Worm (Caenorhabditis elegans) whole organism, late embryonic: Measurements from ENCODE around the gene acr-2.
A peak's percentile ranks its signal among the peaks of the same experiment; 100 is the strongest.

Experiments
- C08G9.2 ChIP-seq: sonication (generic microtip); optimal IDR thresholded peaks from 2 replicates; lab custom pipeline; 2016; ENCODE audit warnings: mild to moderate bottlenecking, missing genetic modification characterization, moderate library complexity, missing compliant biosample characterization
- F13H6.1 ChIP-seq: sonication (generic microtip); optimal IDR thresholded peaks from 2 replicates; lab custom pipeline; 2016; ENCODE audit warnings: missing genetic modification characterization, missing compliant biosample characterization
- ceh-14 ChIP-seq: sonication (generic microtip); optimal IDR thresholded peaks from 2 replicates; lab custom pipeline; 2016; ENCODE audit warnings: missing genotype, missing genetic modification characterization, missing compliant biosample characterization
- ceh-18 ChIP-seq: sonication (generic microtip); optimal IDR thresholded peaks from 2 replicates; lab custom pipeline; 2016; ENCODE audit warnings: missing genetic modification characterization, missing compliant biosample characterization
- ceh-30 ChIP-seq: fragments of 150-350 bp; optimal IDR thresholded peaks from 2 replicates; lab custom pipeline; 2014; ENCODE audit warnings: missing biosample characterization, missing genetic modification characterization
- ceh-31 ChIP-seq: sonication (generic microtip); optimal IDR thresholded peaks from 2 replicates; lab custom pipeline; 2016; ENCODE audit warnings: missing genetic modification characterization, missing compliant biosample characterization
- ceh-45 ChIP-seq: fragments of 200-800 bp; sonication (Bioruptor generic); IDR thresholded peaks from 2 replicates; pipeline ENCODE4 v1.3.6; 2022; ENCODE audit warnings: missing genetic modification reagents, missing genetic modification characterization, missing compliant biosample characterization
- ceh-48 ChIP-seq: sonication (generic microtip); optimal IDR thresholded peaks from 2 replicates; lab custom pipeline; 2016; ENCODE audit warnings: missing genetic modification characterization, inconsistent platforms, missing compliant biosample characterization
- ceh-6 ChIP-seq: fragments of 200-800 bp; sonication (Bioruptor generic); optimal IDR thresholded peaks from 2 replicates; lab custom pipeline; 2018; ENCODE audit warnings: mild to moderate bottlenecking, missing genetic modification characterization, missing compliant biosample characterization
- ceh-9 ChIP-seq: sonication (generic microtip); optimal IDR thresholded peaks from 2 replicates; lab custom pipeline; 2016; ENCODE audit warnings: mild to moderate bottlenecking, missing genetic modification characterization, inconsistent platforms, missing compliant biosample characterization
- dmd-4 ChIP-seq: sonication (generic microtip); optimal IDR thresholded peaks from 2 replicates; lab custom pipeline; 2016; ENCODE audit warnings: borderline replicate concordance, missing genetic modification characterization, missing compliant biosample characterization
- dve-1 ChIP-seq: sonication (generic microtip); optimal IDR thresholded peaks from 2 replicates; lab custom pipeline; 2017; ENCODE audit warnings: antibody characterized with exemption, mild to moderate bottlenecking, missing genetic modification characterization, missing compliant biosample characterization
- ets-4 ChIP-seq: sonication (generic microtip); optimal IDR thresholded peaks from 2 replicates; lab custom pipeline; 2016; ENCODE audit warnings: missing genetic modification characterization, missing compliant biosample characterization
- fkh-10 ChIP-seq: fragments of 150-350 bp; optimal IDR thresholded peaks from 2 replicates; lab custom pipeline; 2014; ENCODE audit warnings: missing biosample characterization, missing genetic modification reagents, missing genetic modification characterization
- gmeb-2 ChIP-seq: sonication (generic microtip); optimal IDR thresholded peaks from 2 replicates; lab custom pipeline; 2016; ENCODE audit warnings: missing genetic modification characterization, inconsistent platforms, missing compliant biosample characterization
- hlh-15 ChIP-seq: sonication (generic microtip); optimal IDR thresholded peaks from 2 replicates; lab custom pipeline; 2016; ENCODE audit warnings: missing genetic modification characterization, missing compliant biosample characterization
- hlh-30 ChIP-seq: sonication (generic microtip); optimal IDR thresholded peaks from 2 replicates; lab custom pipeline; 2017; ENCODE audit warnings: antibody characterized with exemption, missing genetic modification characterization, missing compliant biosample characterization; ENCODE audit not compliant: insufficient read depth
- madf-2 ChIP-seq: sonication (generic microtip); optimal IDR thresholded peaks from 2 replicates; lab custom pipeline; 2017; ENCODE audit warnings: missing genetic modification characterization, missing compliant biosample characterization
- nfya-1 ChIP-seq: sonication (generic microtip); optimal IDR thresholded peaks from 2 replicates; lab custom pipeline; 2017; ENCODE audit warnings: missing genetic modification characterization, mild to moderate bottlenecking, missing compliant biosample characterization, antibody characterized with exemption, moderate library complexity
- pat-9 ChIP-seq: fragments of 200-800 bp; sonication (Bioruptor generic); optimal IDR thresholded peaks from 2 replicates; lab custom pipeline; 2018; ENCODE audit warnings: mild to moderate bottlenecking, missing genetic modification characterization, moderate library complexity, missing compliant biosample characterization
- ref-2 ChIP-seq: sonication (generic microtip); optimal IDR thresholded peaks from 2 replicates; lab custom pipeline; 2016; ENCODE audit warnings: missing genetic modification characterization, missing compliant biosample characterization
- rnt-1 ChIP-seq: sonication (generic microtip); optimal IDR thresholded peaks from 2 replicates; lab custom pipeline; 2016; ENCODE audit warnings: missing genetic modification characterization, missing compliant biosample characterization
- sdc-2 ChIP-seq: sonication (generic microtip); optimal IDR thresholded peaks from 2 replicates; lab custom pipeline; 2016; ENCODE audit warnings: missing genotype, missing genetic modification characterization, missing compliant biosample characterization
- sox-2 ChIP-seq: fragments of 200-800 bp; sonication (Bioruptor generic); IDR thresholded peaks from 2 replicates; pipeline ENCODE4 v1.3.6; 2022; ENCODE audit warnings: missing genetic modification reagents, missing genetic modification characterization, missing compliant biosample characterization
- sox-4 ChIP-seq: sonication (generic microtip); optimal IDR thresholded peaks from 2 replicates; lab custom pipeline; 2017; ENCODE audit warnings: mild to moderate bottlenecking, missing genetic modification characterization, inconsistent platforms, missing compliant biosample characterization
- syd-9 ChIP-seq: sonication (generic microtip); optimal IDR thresholded peaks from 2 replicates; lab custom pipeline; 2016; ENCODE audit warnings: mild to moderate bottlenecking, missing genetic modification characterization, moderate library complexity, missing compliant biosample characterization
- tbx-2 ChIP-seq: sonication (generic microtip); optimal IDR thresholded peaks from 2 replicates; lab custom pipeline; 2016; ENCODE audit warnings: missing genetic modification characterization, missing compliant biosample characterization
- tbx-7 ChIP-seq: sonication (generic microtip); optimal IDR thresholded peaks from 2 replicates; lab custom pipeline; 2016; ENCODE audit warnings: missing genotype, missing genetic modification characterization, missing compliant biosample characterization
- ttx-3 ChIP-seq: sonication (generic microtip); optimal IDR thresholded peaks from 2 replicates; lab custom pipeline; 2016; ENCODE audit warnings: missing genetic modification reagents, missing genetic modification characterization, missing compliant biosample characterization
- unc-42 ChIP-seq: sonication (generic microtip); optimal IDR thresholded peaks from 2 replicates; lab custom pipeline; 2016; ENCODE audit warnings: missing genotype, missing genetic modification characterization, missing compliant biosample characterization
- unc-55 ChIP-seq: sonication (generic microtip); optimal IDR thresholded peaks from 2 replicates; lab custom pipeline; 2017; ENCODE audit warnings: missing biosample characterization, missing genetic modification reagents, missing genetic modification characterization
- unc-86 ChIP-seq: sonication (generic microtip); optimal IDR thresholded peaks from 2 replicates; lab custom pipeline; 2016; ENCODE audit warnings: missing genetic modification characterization, missing compliant biosample characterization
- ztf-16 ChIP-seq: sonication (generic microtip); optimal IDR thresholded peaks from 2 replicates; lab custom pipeline; 2017; ENCODE audit warnings: missing genetic modification characterization, missing compliant biosample characterization

The acr-2 gene

DNA sequence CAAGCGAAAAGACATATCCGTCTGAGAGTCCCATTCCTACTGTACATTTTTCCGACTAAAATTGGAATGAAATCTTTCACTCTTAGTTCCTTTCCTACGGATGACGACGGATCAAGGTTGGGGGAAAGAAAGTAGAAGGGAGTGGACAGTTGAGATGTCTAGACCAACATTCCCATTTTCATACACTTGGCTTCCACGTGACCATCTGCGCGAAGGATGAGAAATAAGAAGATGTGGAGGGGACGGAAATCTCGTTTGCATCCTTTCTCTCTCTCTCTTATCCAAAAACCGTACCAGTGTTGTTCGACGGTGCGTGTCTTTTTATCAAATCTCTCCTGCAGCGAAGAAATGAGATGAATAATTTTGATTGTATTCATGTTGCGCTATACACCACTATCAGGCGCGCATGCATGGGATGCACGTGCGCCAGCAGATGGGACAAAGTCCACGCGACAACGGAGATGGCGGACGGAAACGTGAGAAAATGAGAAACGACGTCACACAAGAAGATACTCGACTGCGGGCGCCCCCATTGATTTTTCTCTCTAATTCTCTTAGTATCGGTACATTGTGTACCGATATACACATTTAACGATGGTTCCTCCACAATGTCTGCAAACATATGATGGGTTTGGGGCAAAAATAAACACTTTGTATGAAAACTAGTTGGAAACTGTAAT lies 35.1 kb downstream of the acr-2 start (continued):
- TF ChIP-seq sox-4 (tag; lab: Kevin White, UChicago) (peak; percentile 1), ztf-16 (tag; lab: Kevin White, UChicago) (no peak), F13H6.1 (tag; lab: Kevin White, UChicago) (peak; percentile 60), hlh-15 (no peak), gmeb-2 (tag; lab: Kevin White, UChicago) (no peak), fkh-10 (GFP tag; lab: Kevin White, UChicago) (no peak), ceh-6 (GFP tag; lab: Kevin White, UChicago) (no peak), ceh-18 (peak; percentile 94), pat-9 (tag; lab: Kevin White, UChicago) (no peak), ceh-30 (tag; lab: Kevin White, UChicago) (peak; percentile 2)

DNA sequence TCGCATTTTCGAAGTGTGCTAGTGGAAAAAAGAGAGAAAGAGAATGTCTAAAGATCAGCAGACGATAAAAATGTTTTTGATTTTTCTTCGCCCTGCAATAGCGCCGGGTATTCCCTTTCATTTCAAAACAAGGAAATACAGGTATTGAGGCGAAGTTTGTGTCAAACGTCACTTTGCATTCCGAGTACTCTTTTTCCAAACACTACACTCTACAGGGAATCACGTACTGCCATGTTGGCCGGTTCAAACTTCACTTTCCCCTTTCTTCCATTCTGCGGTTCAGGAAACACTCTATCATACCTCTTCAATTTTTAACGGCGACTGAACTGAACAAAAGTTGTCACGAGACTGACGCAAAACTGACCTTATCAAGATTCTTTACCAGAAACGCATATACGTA lies 36.2 kb downstream of the acr-2 start:
- TF ChIP-seq ceh-6 (GFP tag; lab: Kevin White, UChicago) (no peak), tbx-7 (tag; lab: Kevin White, UChicago) (no peak), ceh-48 (tag; lab: Kevin White, UChicago) (no peak), unc-55 (GFP tag; lab: Kevin White, UChicago) (no peak), ceh-30 (tag; lab: Kevin White, UChicago) (no peak), ref-2 (tag; lab: Kevin White, UChicago) (no peak), madf-2 (tag; lab: Kevin White, UChicago) (no peak), ceh-9 (tag; lab: Kevin White, UChicago) (no peak), ceh-45 (GFP tag; lab: Robert Waterston, UW) (no peak), sox-4 (tag; lab: Kevin White, UChicago) (no peak), sdc-2 (tag; lab: Kevin White, UChicago) (no peak), ceh-14 (tag; lab: Kevin White, UChicago) (no peak)

DNA sequence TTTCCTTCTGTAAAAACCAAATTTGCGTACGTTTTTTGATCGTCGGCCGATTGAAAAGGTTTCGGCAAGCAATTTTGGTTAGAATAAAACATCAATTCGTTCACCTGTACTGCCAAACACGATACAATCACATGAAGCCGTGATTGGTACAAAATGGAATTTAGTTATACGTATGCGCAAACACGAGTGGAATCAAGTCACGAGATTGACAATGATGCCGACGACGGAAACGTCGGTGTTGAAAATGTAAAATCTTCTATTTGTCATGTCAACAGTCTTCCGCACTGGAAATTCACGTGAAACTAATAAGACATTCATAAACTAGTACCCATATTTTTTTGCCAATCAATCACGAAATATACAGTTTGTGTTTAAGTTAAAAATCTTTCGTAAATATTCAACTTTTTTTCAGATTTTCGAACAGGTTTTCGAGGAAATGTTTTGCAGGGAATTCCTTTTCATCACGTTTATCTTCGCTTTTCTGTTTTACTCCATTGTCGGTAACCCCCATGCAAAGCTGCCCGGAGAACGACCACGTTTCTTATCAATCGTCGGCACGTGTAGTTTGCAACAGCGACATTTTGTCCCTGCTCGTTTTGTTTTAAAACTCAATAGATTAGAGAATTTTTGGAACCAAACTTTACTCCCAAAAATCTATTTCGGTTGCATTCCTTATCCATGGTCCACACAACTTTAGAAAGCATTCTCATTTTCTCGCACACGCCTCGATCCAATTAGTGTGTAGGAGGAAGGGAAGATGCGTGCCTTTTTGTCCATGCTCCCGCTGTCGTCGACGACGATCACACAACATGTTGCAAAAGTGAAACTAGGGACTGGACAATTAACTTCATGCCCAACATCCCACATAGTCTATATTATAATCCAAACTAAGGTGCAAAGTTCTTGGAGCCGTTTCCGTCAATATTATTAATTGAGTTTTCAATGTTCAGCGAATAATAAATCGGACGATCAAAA lies 37.0 kb downstream of the acr-2 start:
- TF ChIP-seq hlh-30 (peak; percentile 6), unc-42 (peak; percentile 74), dve-1 (tag; lab: Kevin White, UChicago) (no peak)

DNA sequence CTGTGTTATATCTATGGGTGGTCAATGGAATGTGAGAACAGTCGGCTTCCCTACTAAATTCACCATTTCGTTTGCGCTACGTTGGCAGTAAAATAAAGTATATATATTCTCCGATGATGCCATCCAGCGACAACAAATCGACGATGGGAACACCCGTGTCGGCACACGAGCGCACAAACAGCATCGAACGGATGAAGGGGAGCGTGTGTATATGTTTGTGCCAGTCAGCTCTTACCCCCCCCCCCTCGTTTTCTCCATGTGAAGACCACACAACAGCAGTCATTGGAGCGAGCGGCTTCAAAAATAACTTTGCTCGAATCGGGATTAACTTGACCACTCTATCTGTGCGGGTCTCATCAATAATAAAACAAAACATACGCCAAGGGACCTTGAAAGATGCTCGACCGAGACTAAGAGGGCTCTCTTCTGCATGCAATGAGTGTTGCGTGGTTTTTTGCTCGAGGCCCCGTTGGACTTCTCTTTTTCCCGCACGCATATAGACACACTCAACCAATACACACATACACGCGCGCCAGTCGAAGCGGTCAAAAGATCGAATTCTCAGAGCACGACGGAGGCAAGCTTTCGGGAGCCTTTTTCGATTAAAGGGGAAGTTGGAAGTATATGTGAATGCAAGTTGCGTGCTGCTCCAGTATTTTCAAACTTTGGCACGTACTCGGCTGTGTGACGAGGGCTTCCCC lies 38.1 kb downstream of the acr-2 start:
- TF ChIP-seq ceh-31 (tag; lab: Kevin White, UChicago) (peak; percentile 6), unc-42 (peak; percentile 39), ttx-3 (tag; lab: Kevin White, UChicago) (no peak), ref-2 (tag; lab: Kevin White, UChicago) (peak; percentile 3)

DNA sequence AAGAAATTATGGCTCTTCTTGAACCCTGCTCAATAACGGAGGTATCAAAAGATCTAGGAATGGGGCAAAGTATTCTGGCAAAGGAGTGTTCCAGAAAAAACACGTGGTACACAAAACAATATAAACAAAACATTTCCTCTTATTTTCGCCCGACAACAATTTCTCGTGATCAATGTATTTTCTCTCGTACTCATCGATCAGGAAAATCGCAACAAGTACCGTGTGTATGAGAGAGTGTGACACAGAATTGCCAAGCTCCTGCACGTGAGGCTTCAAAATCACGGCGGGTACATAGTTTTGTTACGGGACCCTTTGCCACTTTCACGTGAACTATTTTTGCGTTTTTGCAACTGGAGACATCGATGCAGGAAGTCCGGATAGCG lies 38.6 kb downstream of the acr-2 start:
- no peak for TF ChIP-seq sox-2 (GFP tag; lab: Robert Waterston, UW)
- peak; percentile 74 for TF ChIP-seq hlh-30
- TF ChIP-seq nfya-1 (tag; lab: Kevin White, UChicago): no peak
- TF ChIP-seq ceh-18: peak; percentile 12

DNA sequence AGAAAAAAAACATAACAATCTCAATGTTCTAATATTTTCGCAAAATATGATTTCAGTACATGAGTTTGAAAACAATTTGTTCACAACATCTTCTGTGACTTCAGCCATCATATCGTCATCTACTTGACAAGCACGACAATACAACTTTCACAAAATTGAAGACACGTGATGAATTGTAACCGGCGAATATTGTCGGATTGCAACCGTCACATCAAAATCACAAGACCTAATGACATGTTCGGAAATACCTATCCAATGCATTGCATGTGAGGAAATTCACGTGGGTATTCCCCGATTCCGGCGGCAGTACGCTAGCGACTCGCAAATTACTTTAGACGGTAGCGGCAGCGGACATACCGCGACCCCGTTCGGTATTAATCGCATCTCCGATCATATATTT lies 39.2 kb downstream of the acr-2 start:
- no peak for TF ChIP-seq ets-4 (tag; lab: Kevin White, UChicago)
- no peak for TF ChIP-seq nfya-1 (tag; lab: Kevin White, UChicago)
- TF ChIP-seq unc-42: no peak
- TF ChIP-seq rnt-1: no peak
- TF ChIP-seq hlh-30: peak; percentile 65
- no peak for TF ChIP-seq tbx-7 (tag; lab: Kevin White, UChicago)
- no peak for TF ChIP-seq C08G9.2 (tag; lab: Kevin White, UChicago)
- TF ChIP-seq ref-2 (tag; lab: Kevin White, UChicago): no peak
- no peak for TF ChIP-seq syd-9 (tag; lab: Kevin White, UChicago)
- no peak for TF ChIP-seq unc-86 (tag; lab: Kevin White, UChicago)
- no peak for TF ChIP-seq tbx-2
- TF ChIP-seq unc-55 (GFP tag; lab: Kevin White, UChicago): peak; percentile 72
- TF ChIP-seq ceh-45 (GFP tag; lab: Robert Waterston, UW): no peak
- TF ChIP-seq ceh-9 (tag; lab: Kevin White, UChicago): no peak
- TF ChIP-seq dmd-4: no peak
